Worm (Caenorhabditis elegans) whole organism, young adult: Measurements from ENCODE around the gene fkb-6.

Experiments used
- C06A6.2 ChIP-seq: fragments of 200-800 bp; sonication (Bioruptor generic); conservative IDR thresholded peaks from 2 replicates; pipeline ENCODE4 v1.3.6; 2022; ENCODE audit warnings: missing genetic modification characterization, missing compliant biosample characterization
- F52B5.7 ChIP-seq: sonication (generic microtip); optimal IDR thresholded peaks from 2 replicates; lab custom pipeline; 2016; ENCODE audit warnings: mild to moderate bottlenecking, missing genetic modification characterization, missing compliant biosample characterization
- K12H6.12 ChIP-seq: fragments of 200-800 bp; sonication (Bioruptor generic); optimal IDR thresholded peaks from 2 replicates; lab custom pipeline; 2018; ENCODE audit warnings: mild to moderate bottlenecking, missing genetic modification characterization, missing compliant biosample characterization
- Y53F4B.3 ChIP-seq: fragments of 200-800 bp; sonication (Bioruptor generic); IDR thresholded peaks from 2 replicates; pipeline ENCODE4 v1.3.6; 2022; ENCODE audit warnings: missing genetic modification reagents, missing genetic modification characterization, missing compliant biosample characterization
- ZK185.1 ChIP-seq: sonication (generic microtip); optimal IDR thresholded peaks from 2 replicates; lab custom pipeline; 2016; ENCODE audit warnings: mild to moderate bottlenecking, missing genetic modification characterization, missing compliant biosample characterization; ENCODE audit not compliant: poor library complexity, severe bottlenecking
- ama-1 ChIP-seq, 3 experiments: fragments of 150-350 bp in 1 of 3; sonication (generic microtip) in 2 of 3; optimal IDR thresholded peaks; 2 replicates each; lab custom pipeline; 2014 to 2018; ENCODE audit warnings: missing biosample characterization in 2 of 3, missing genetic modification characterization in 2 of 3, missing genetic modification reagents in 2 of 3
- aptf-3 ChIP-seq: fragments of 200-800 bp; sonication (Bioruptor generic); IDR thresholded peaks from 2 replicates; pipeline ENCODE4 v1.3.6; 2022; ENCODE audit warnings: missing genetic modification characterization, missing compliant biosample characterization
- attf-6 ChIP-seq: fragments of 200-800 bp; sonication (Bioruptor generic); IDR thresholded peaks from 2 replicates; pipeline ENCODE4 v1.3.6; 2022; ENCODE audit warnings: missing genetic modification reagents, missing genetic modification characterization, missing compliant biosample characterization
- gei-17 ChIP-seq: fragments of 200-800 bp; sonication (Bioruptor generic); optimal IDR thresholded peaks from 2 replicates; lab custom pipeline; 2018; ENCODE audit warnings: mild to moderate bottlenecking, missing genetic modification characterization, missing compliant biosample characterization
- him-1 ChIP-seq: sonication (generic microtip); optimal IDR thresholded peaks from 2 replicates; lab custom pipeline; 2016; ENCODE audit warnings: missing genotype, missing genetic modification reagents, missing genetic modification characterization, missing compliant biosample characterization
- hmg-1.2 ChIP-seq: fragments of 200-800 bp; sonication (Bioruptor generic); IDR thresholded peaks from 2 replicates; pipeline ENCODE4 v1.3.6; 2022; ENCODE audit warnings: missing genetic modification reagents, missing genetic modification characterization, missing compliant biosample characterization
- lin-35 ChIP-seq, 3 experiments: fragments of 150-350 bp in 2 of 3; sonication (generic microtip) in 1 of 3; optimal IDR thresholded peaks; 2 replicates each; lab custom pipeline; 2014 to 2018; ENCODE audit warnings: missing biosample characterization in 3 of 3, missing genetic modification characterization in 3 of 3, missing genetic modification reagents in 3 of 3
- lin-54 ChIP-seq: fragments of 200-800 bp; sonication (Bioruptor generic); optimal IDR thresholded peaks from 2 replicates; lab custom pipeline; 2018; ENCODE audit warnings: mild to moderate bottlenecking, missing genetic modification characterization, missing compliant biosample characterization
- rec-8 ChIP-seq, 2 experiments: sonication (generic microtip); optimal IDR thresholded peaks; 2 replicates each; lab custom pipeline; 2016; ENCODE audit warnings: mild to moderate bottlenecking in 2 of 2, missing genetic modification characterization in 2 of 2, missing genetic modification reagents in 2 of 2, missing genotype in 2 of 2, missing biosample characterization in 1 of 2, missing compliant biosample characterization in 1 of 2, moderate library complexity in 1 of 2
- repo-1 ChIP-seq: sonication (generic microtip); optimal IDR thresholded peaks from 2 replicates; lab custom pipeline; 2017; ENCODE audit warnings: mild to moderate bottlenecking, missing genetic modification characterization, missing compliant biosample characterization
- tbp1 ChIP-seq: fragments of 200-800 bp; sonication (Bioruptor generic); optimal IDR thresholded peaks from 2 replicates; lab custom pipeline; 2018; ENCODE audit warnings: mild to moderate bottlenecking, missing genetic modification characterization, missing compliant biosample characterization
- unc-62 ChIP-seq: fragments of 150-350 bp; optimal IDR thresholded peaks from 2 replicates; lab custom pipeline; 2014; ENCODE audit warnings: missing biosample characterization, missing genetic modification reagents, missing genetic modification characterization
- ztf-18 ChIP-seq: sonication (generic microtip); optimal IDR thresholded peaks from 2 replicates; lab custom pipeline; 2016; ENCODE audit warnings: missing genotype, mild to moderate bottlenecking, missing genetic modification characterization, missing compliant biosample characterization
- ztf-3 ChIP-seq: fragments of 200-800 bp; sonication (Bioruptor generic); optimal IDR thresholded peaks from 2 replicates; lab custom pipeline; 2018; ENCODE audit warnings: mild to moderate bottlenecking, missing genetic modification characterization, missing compliant biosample characterization

Gene fkb-6

ce11 chrV:20879069-20879667 is 33.2 kb downstream of the fkb-6 start, which contains the start of gene unc-80:
Gene unc-80 (plus strand): TSS chrV:20879601.
- no peak for TF ChIP-seq F52B5.7 (tag; lab: Kevin White, UChicago)
- peak in 1 of 3 experiments; percentile 44 for TF ChIP-seq lin-35 (GFP tag; optimal IDR thresholded peaks at IDR 0.05; lab: Kevin White, UChicago)
- TF ChIP-seq K12H6.12, result peak; percentile 47
- TF ChIP-seq gei-17 (GFP tag; lab: Kevin White, UChicago), result no peak
- TF ChIP-seq ztf-18 (tag; lab: Kevin White, UChicago), result no peak
- TF ChIP-seq hmg-1.2, result peak; percentile 58; the same call in 1 of the 2 replicates
- no peak for TF ChIP-seq tbp1 (GFP tag; lab: Kevin White, UChicago)

DNA sequence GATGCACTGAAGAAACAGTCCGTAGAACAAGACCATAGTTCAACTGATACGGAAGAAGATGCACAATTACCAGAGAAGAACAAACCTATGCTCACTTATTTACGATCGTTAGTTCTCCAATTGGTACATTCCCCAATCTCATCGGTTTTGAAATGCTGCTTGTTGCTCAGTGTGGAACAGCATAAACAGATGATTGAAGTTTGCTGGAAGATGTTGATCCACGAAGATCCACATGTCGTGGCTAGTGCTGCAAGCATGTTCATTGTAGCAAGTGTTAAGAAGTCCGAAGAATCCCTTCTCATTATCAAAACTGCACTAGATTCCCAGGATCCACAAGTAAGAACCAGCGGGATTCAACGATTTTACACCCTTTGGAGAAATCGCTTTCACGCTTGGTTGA is 45.9 kb downstream of the fkb-6 start:
- TF ChIP-seq unc-62 (GFP tag; lab: Kevin White, UChicago) (no peak), gei-17 (GFP tag; lab: Kevin White, UChicago) (no peak), lin-54 (GFP tag; lab: Kevin White, UChicago) (no peak), ZK185.1 (no peak), C06A6.2 (GFP tag; lab: Robert Waterston, UW) (no peak), hmg-1.2 (no peak), aptf-3 (GFP tag; lab: Robert Waterston, UW) (no peak), him-1 (tag; lab: Kevin White, UChicago) (no peak), ztf-3 (GFP tag; lab: Kevin White, UChicago) (no peak), rec-8 (tag; optimal IDR thresholded peaks at IDR 0.05; lab: Kevin White, UChicago) (no peak), tbp1 (GFP tag; lab: Kevin White, UChicago) (no peak), ama-1 (optimal IDR thresholded peaks at IDR 0.05; lab: Kevin White, UChicago) (no peak), ama-1 (GFP tag; optimal IDR thresholded peaks at IDR 0.05; lab: Kevin White, UChicago) (no peak), repo-1 (tag; lab: Kevin White, UChicago) (no peak), attf-6 (GFP tag; lab: Robert Waterston, UW) (no peak), Y53F4B.3 (GFP tag; lab: Robert Waterston, UW) (no peak)
